Worm (Caenorhabditis elegans) whole organism, young adult: ENCODE measurements around the gene str-176.

Source experiments
- B0336.3 ChIP-seq: fragments of 200-800 bp; sonication (Bioruptor generic); IDR thresholded peaks from 2 replicates; pipeline ENCODE4 v1.3.6; 2022; ENCODE audit warnings: missing genetic modification characterization, missing compliant biosample characterization
- F23B12.7 ChIP-seq: sonication (generic microtip); optimal IDR thresholded peaks from 2 replicates; lab custom pipeline; 2017; ENCODE audit warnings: missing genetic modification characterization, mild to moderate bottlenecking, missing compliant biosample characterization, antibody characterized with exemption, moderate library complexity; ENCODE audit not compliant: insufficient read depth
- F57C9.4 ChIP-seq: sonication (generic microtip); optimal IDR thresholded peaks from 2 replicates; lab custom pipeline; 2017; ENCODE audit warnings: mild to moderate bottlenecking, missing genetic modification characterization, missing compliant biosample characterization
- Y67H2A.10 ChIP-seq: fragments of 200-800 bp; sonication (Bioruptor generic); conservative IDR thresholded peaks from 2 replicates; pipeline ENCODE4 v1.3.6; 2022; ENCODE audit warnings: missing genetic modification reagents, missing genetic modification characterization, missing compliant biosample characterization
- Y95B8A.8 ChIP-seq: fragments of 200-800 bp; sonication (Bioruptor generic); IDR thresholded peaks from 2 replicates; pipeline ENCODE4 v1.3.6; 2022; ENCODE audit warnings: missing genetic modification reagents, missing genetic modification characterization, missing compliant biosample characterization
- ZK185.1 ChIP-seq: sonication (generic microtip); optimal IDR thresholded peaks from 2 replicates; lab custom pipeline; 2016; ENCODE audit warnings: mild to moderate bottlenecking, missing genetic modification characterization, missing compliant biosample characterization; ENCODE audit not compliant: poor library complexity, severe bottlenecking
- ama-1 ChIP-seq, 3 experiments: fragments of 150-350 bp in 1 of 3; sonication (generic microtip) in 2 of 3; optimal IDR thresholded peaks; 2 replicates each; lab custom pipeline; 2014 to 2018; ENCODE audit warnings: missing biosample characterization in 2 of 3, missing genetic modification characterization in 2 of 3, missing genetic modification reagents in 2 of 3
- aptf-3 ChIP-seq: fragments of 200-800 bp; sonication (Bioruptor generic); IDR thresholded peaks from 2 replicates; pipeline ENCODE4 v1.3.6; 2022; ENCODE audit warnings: missing genetic modification characterization, missing compliant biosample characterization
- atf-7 ChIP-seq: sonication (generic microtip); optimal IDR thresholded peaks from 2 replicates; lab custom pipeline; 2017; ENCODE audit warnings: mild to moderate bottlenecking, missing genetic modification characterization, missing compliant biosample characterization
- attf-6 ChIP-seq: fragments of 200-800 bp; sonication (Bioruptor generic); IDR thresholded peaks from 2 replicates; pipeline ENCODE4 v1.3.6; 2022; ENCODE audit warnings: missing genetic modification reagents, missing genetic modification characterization, missing compliant biosample characterization
- bed-1 ChIP-seq: fragments of 200-800 bp; sonication (Bioruptor generic); IDR thresholded peaks from 2 replicates; pipeline ENCODE4 v1.3.6; 2022; ENCODE audit warnings: missing genetic modification reagents, missing genetic modification characterization, missing compliant biosample characterization
- cebp-2 ChIP-seq: fragments of 200-800 bp; sonication (Bioruptor generic); IDR thresholded peaks from 2 replicates; pipeline ENCODE4 v1.3.6; 2022; ENCODE audit warnings: missing genetic modification characterization, missing compliant biosample characterization
- ceh-79 ChIP-seq: sonication (generic microtip); optimal IDR thresholded peaks from 2 replicates; lab custom pipeline; 2017; ENCODE audit warnings: mild to moderate bottlenecking, missing genetic modification characterization, missing compliant biosample characterization
- dox-1 ChIP-seq: fragments of 200-800 bp; sonication (Bioruptor generic); IDR thresholded peaks from 2 replicates; pipeline ENCODE4 v1.3.6; 2022; ENCODE audit warnings: missing genetic modification reagents, missing genetic modification characterization, missing compliant biosample characterization
- egl-18 ChIP-seq: fragments of 200-800 bp; sonication (Bioruptor generic); IDR thresholded peaks from 2 replicates; pipeline ENCODE4 v1.3.6; 2022; ENCODE audit warnings: missing genetic modification reagents, missing genetic modification characterization, missing compliant biosample characterization
- egl-44 ChIP-seq: fragments of 200-800 bp; sonication (Bioruptor generic); IDR thresholded peaks from 2 replicates; pipeline ENCODE4 v1.3.6; 2022; ENCODE audit warnings: missing genetic modification reagents, missing genetic modification characterization, missing compliant biosample characterization
- egrh-3 ChIP-seq: fragments of 200-800 bp; sonication (Bioruptor generic); IDR thresholded peaks from 2 replicates; pipeline ENCODE4 v1.3.6; 2022; ENCODE audit warnings: missing genetic modification reagents, missing genetic modification characterization, missing compliant biosample characterization
- ets-4 ChIP-seq: fragments of 200-800 bp; sonication (Bioruptor generic); optimal IDR thresholded peaks from 2 replicates; lab custom pipeline; 2018; ENCODE audit warnings: mild to moderate bottlenecking, missing genetic modification characterization, missing compliant biosample characterization
- fkh-3 ChIP-seq: sonication (generic microtip); optimal IDR thresholded peaks from 2 replicates; lab custom pipeline; 2016; ENCODE audit warnings: mild to moderate bottlenecking, missing genetic modification characterization, missing compliant biosample characterization
- hlh-12 ChIP-seq: sonication (generic microtip); optimal IDR thresholded peaks from 2 replicates; lab custom pipeline; 2016; ENCODE audit warnings: missing genetic modification characterization, missing compliant biosample characterization
- hmg-20 ChIP-seq: fragments of 200-800 bp; sonication (Bioruptor generic); IDR thresholded peaks from 2 replicates; pipeline ENCODE4 v1.3.6; 2022; ENCODE audit warnings: missing genetic modification reagents, missing genetic modification characterization, missing compliant biosample characterization
- lag-1 ChIP-seq: fragments of 200-800 bp; sonication (Bioruptor generic); IDR thresholded peaks from 2 replicates; pipeline ENCODE4 v1.3.6; 2022; ENCODE audit warnings: missing genetic modification reagents, missing genetic modification characterization, missing compliant biosample characterization
- lin-54 ChIP-seq: fragments of 200-800 bp; sonication (Bioruptor generic); optimal IDR thresholded peaks from 2 replicates; lab custom pipeline; 2018; ENCODE audit warnings: mild to moderate bottlenecking, missing genetic modification characterization, missing compliant biosample characterization
- madf-10 ChIP-seq: sonication (generic microtip); optimal IDR thresholded peaks from 2 replicates; lab custom pipeline; 2016; ENCODE audit warnings: mild to moderate bottlenecking, missing genetic modification characterization, missing compliant biosample characterization
- madf-6 ChIP-seq: fragments of 200-800 bp; sonication (Bioruptor generic); IDR thresholded peaks from 2 replicates; pipeline ENCODE4 v1.3.6; 2022; ENCODE audit warnings: missing genetic modification reagents, missing genetic modification characterization, missing compliant biosample characterization
- nhr-120 ChIP-seq: fragments of 200-800 bp; sonication (Bioruptor generic); IDR thresholded peaks from 2 replicates; pipeline ENCODE4 v1.3.6; 2022; ENCODE audit warnings: missing genetic modification characterization, missing compliant biosample characterization
- nhr-80 ChIP-seq: sonication (generic microtip); optimal IDR thresholded peaks from 2 replicates; lab custom pipeline; 2016; ENCODE audit warnings: missing genetic modification characterization, missing compliant biosample characterization
- nhr-90 ChIP-seq: sonication (generic microtip); optimal IDR thresholded peaks from 2 replicates; lab custom pipeline; 2016; ENCODE audit warnings: missing genotype, mild to moderate bottlenecking, missing genetic modification characterization, missing compliant biosample characterization
- pha-4 ChIP-seq: fragments of 150-350 bp; sonication (generic microtip); optimal IDR thresholded peaks from 2 replicates; lab custom pipeline; 2014; ENCODE audit warnings: missing biosample characterization, missing genetic modification reagents, missing genetic modification characterization
- repo-1 ChIP-seq: sonication (generic microtip); optimal IDR thresholded peaks from 2 replicates; lab custom pipeline; 2017; ENCODE audit warnings: mild to moderate bottlenecking, missing genetic modification characterization, missing compliant biosample characterization
- somi-1 ChIP-seq: fragments of 200-800 bp; sonication (Bioruptor generic); optimal IDR thresholded peaks from 2 replicates; lab custom pipeline; 2018; ENCODE audit warnings: mild to moderate bottlenecking, missing genetic modification characterization, missing compliant biosample characterization
- sptf-2 ChIP-seq: fragments of 200-800 bp; sonication (Bioruptor generic); optimal IDR thresholded peaks from 2 replicates; lab custom pipeline; 2018; ENCODE audit warnings: mild to moderate bottlenecking, missing genetic modification characterization, missing compliant biosample characterization
- tbp1 ChIP-seq: fragments of 200-800 bp; sonication (Bioruptor generic); optimal IDR thresholded peaks from 2 replicates; lab custom pipeline; 2018; ENCODE audit warnings: mild to moderate bottlenecking, missing genetic modification characterization, missing compliant biosample characterization
- tlf-1 ChIP-seq: fragments of 200-800 bp; sonication (Bioruptor generic); optimal IDR thresholded peaks from 2 replicates; lab custom pipeline; 2018; ENCODE audit warnings: mild to moderate bottlenecking, missing genetic modification characterization, missing compliant biosample characterization
- unc-130 ChIP-seq: sonication (generic microtip); optimal IDR thresholded peaks from 2 replicates; lab custom pipeline; 2016; ENCODE audit warnings: missing genetic modification reagents, missing genetic modification characterization, missing compliant biosample characterization
- unc-62 ChIP-seq: fragments of 150-350 bp; optimal IDR thresholded peaks from 2 replicates; lab custom pipeline; 2014; ENCODE audit warnings: missing biosample characterization, missing genetic modification reagents, missing genetic modification characterization
- zfh-2 ChIP-seq: fragments of 200-800 bp; sonication (Bioruptor generic); conservative IDR thresholded peaks from 2 replicates; pipeline ENCODE4 v1.3.6; 2022; ENCODE audit warnings: missing genetic modification reagents, missing genetic modification characterization, missing compliant biosample characterization
- zim-3 ChIP-seq: sonication (generic microtip); optimal IDR thresholded peaks from 2 replicates; lab custom pipeline; 2017; ENCODE audit warnings: mild to moderate bottlenecking, missing genetic modification characterization, moderate library complexity, missing compliant biosample characterization
- ztf-18 ChIP-seq: sonication (generic microtip); optimal IDR thresholded peaks from 2 replicates; lab custom pipeline; 2016; ENCODE audit warnings: missing genotype, mild to moderate bottlenecking, missing genetic modification characterization, missing compliant biosample characterization
- ztf-25 ChIP-seq: fragments of 200-800 bp; sonication (Bioruptor generic); IDR thresholded peaks from 2 replicates; pipeline ENCODE4 v1.3.6; 2022; ENCODE audit warnings: missing genetic modification reagents, missing genetic modification characterization, missing compliant biosample characterization
- ztf-26 ChIP-seq: sonication (generic microtip); optimal IDR thresholded peaks from 2 replicates; lab custom pipeline; 2017; ENCODE audit warnings: missing genetic modification characterization, missing compliant biosample characterization

Gene str-176

ce11 chrIV:8492242-8492641 is 28.6 kb upstream of the str-176 start, which contains the start of gene sru-7 (continued):
- TF ChIP-seq hmg-20 (GFP tag; lab: Robert Waterston, UW) = no peak
- TF ChIP-seq ztf-26 (tag; lab: Kevin White, UChicago) = no peak

- no peak for TF ChIP-seq egl-18 (GFP tag; lab: Robert Waterston, UW)
- TF ChIP-seq ztf-18 (tag; lab: Kevin White, UChicago) = no peak
- no peak for TF ChIP-seq pha-4
- no peak for TF ChIP-seq F57C9.4
- TF ChIP-seq unc-62 = no peak
Observed at ce11 chrIV:8489915-8490314, 26.3 kb upstream of the str-176 start, which contains the start of gene srlf-2. Gene srlf-2, plus strand, starts transcription at chrIV:8490215.

ce11 chrIV:8488043-8488442 is 24.4 kb upstream of the str-176 start:
- TF ChIP-seq repo-1 (tag; lab: Kevin White, UChicago) (no peak), cebp-2 (no peak), attf-6 (GFP tag; lab: Robert Waterston, UW) (no peak), ama-1 (optimal IDR thresholded peaks at IDR 0.05; lab: Kevin White, UChicago) (no peak), ama-1 (GFP tag; optimal IDR thresholded peaks at IDR 0.05; lab: Kevin White, UChicago) (no peak), sptf-2 (GFP tag; lab: Kevin White, UChicago) (no peak), ztf-18 (tag; lab: Kevin White, UChicago) (no peak), zfh-2 (GFP tag; lab: Robert Waterston, UW) (0 out of 2 replicates have a peak, but pooled peaks have one; percentile 25)

ce11 chrIV:8487183-8487582 is 23.6 kb upstream of the str-176 start, which contains the start of gene srlf-3:
Gene srlf-3, plus strand, starts transcription at chrIV:8487483.
- no peak for TF ChIP-seq lag-1 (GFP tag; lab: Robert Waterston, UW)
- no peak for TF ChIP-seq tlf-1
- TF ChIP-seq egrh-3 = no peak
- TF ChIP-seq nhr-90 = no peak
- no peak for TF ChIP-seq bed-1 (GFP tag; lab: Robert Waterston, UW)
- no peak for TF ChIP-seq F23B12.7 (tag; lab: Kevin White, UChicago)
- TF ChIP-seq fkh-3 (tag; lab: Kevin White, UChicago) = no peak
- TF ChIP-seq unc-130 (GFP tag; lab: Kevin White, UChicago) = no peak
- TF ChIP-seq ceh-79 (tag; lab: Kevin White, UChicago) = no peak
- TF ChIP-seq Y67H2A.10 (GFP tag; lab: Robert Waterston, UW) = no peak
- TF ChIP-seq zim-3 = no peak
- no peak for TF ChIP-seq hlh-12
- no peak for TF ChIP-seq Y95B8A.8 (GFP tag; lab: Robert Waterston, UW)
- no peak for TF ChIP-seq madf-6
- no peak for TF ChIP-seq aptf-3 (GFP tag; lab: Robert Waterston, UW)
- TF ChIP-seq ZK185.1 (tag; lab: Kevin White, UChicago) = no peak
- no peak for TF ChIP-seq somi-1 (GFP tag; lab: Kevin White, UChicago)

- TF ChIP-seq egl-44 (GFP tag; lab: Robert Waterston, UW) (peak; percentile 39; the same call in 1 of the 2 replicates), atf-7 (tag; lab: Kevin White, UChicago) (peak; percentile 38), dox-1 (GFP tag; lab: Robert Waterston, UW) (0 out of 2 replicates have a peak, but pooled peaks have one; percentile 22), ztf-25 (GFP tag; lab: Robert Waterston, UW) (no peak), nhr-90 (peak; percentile 41), somi-1 (GFP tag; lab: Kevin White, UChicago) (no peak), tbp1 (GFP tag; lab: Kevin White, UChicago) (peak; percentile 1), ets-4 (GFP tag; lab: Kevin White, UChicago) (peak; percentile 87), nhr-80 (tag; lab: Kevin White, UChicago) (peak; percentile 94), nhr-120 (GFP tag; lab: Robert Waterston, UW) (no peak), hmg-20 (GFP tag; lab: Robert Waterston, UW) (no peak), lin-54 (GFP tag; lab: Kevin White, UChicago) (no peak), madf-10 (tag; lab: Kevin White, UChicago) (no peak), B0336.3 (GFP tag; lab: Robert Waterston, UW) (no peak)
Observed at ce11 chrIV:8481308-8481707, 17.7 kb upstream of the str-176 start, which contains the start of gene spp-8. Gene spp-8, plus strand, starts transcription at chrIV:8481664.
